Worm (Caenorhabditis elegans) whole organism, young adult: ENCODE results near the gene C15H11.13.

Source experiments
- F39B2.1 ChIP-seq: fragments of 200-800 bp; sonication (Bioruptor generic); IDR thresholded peaks from 2 replicates; pipeline ENCODE4 v1.3.6; 2022; ENCODE audit warnings: missing genetic modification reagents, missing genetic modification characterization, missing compliant biosample characterization
- ama-1 ChIP-seq, 3 experiments: fragments of 150-350 bp in 1 of 3; sonication (generic microtip) in 2 of 3; optimal IDR thresholded peaks; 2 replicates each; lab custom pipeline; 2014 to 2018; ENCODE audit warnings: missing biosample characterization in 2 of 3, missing genetic modification characterization in 2 of 3, missing genetic modification reagents in 2 of 3
- cebp-1 ChIP-seq, 2 experiments: fragments of 200-800 bp in 1 of 2; sonication (Bioruptor generic) in 1 of 2; sonication (generic microtip) in 1 of 2; IDR thresholded peaks in 1 of 2; optimal IDR thresholded peaks in 1 of 2; 2 replicates each; pipeline versions ENCODE4 v1.3.6 to Lab custom; 2017 to 2022; ENCODE audit warnings: missing compliant biosample characterization in 2 of 2, missing genetic modification characterization in 2 of 2, mild to moderate bottlenecking in 1 of 2, missing genetic modification reagents in 1 of 2, moderate library complexity in 1 of 2
- hlh-26 ChIP-seq: fragments of 200-800 bp; sonication (Bioruptor generic); conservative IDR thresholded peaks from 2 replicates; pipeline ENCODE4 v1.3.6; 2022; ENCODE audit warnings: missing genetic modification reagents, missing genetic modification characterization, missing compliant biosample characterization
- hsf-1 ChIP-seq: fragments of 200-800 bp; sonication (Bioruptor generic); IDR thresholded peaks from 2 replicates; pipeline ENCODE4 v1.3.6; 2022; ENCODE audit warnings: missing genetic modification reagents, missing genetic modification characterization, missing compliant biosample characterization
- lag-1 ChIP-seq: fragments of 200-800 bp; sonication (Bioruptor generic); IDR thresholded peaks from 2 replicates; pipeline ENCODE4 v1.3.6; 2022; ENCODE audit warnings: missing genetic modification reagents, missing genetic modification characterization, missing compliant biosample characterization
- lin-35 ChIP-seq, 3 experiments: fragments of 150-350 bp in 2 of 3; sonication (generic microtip) in 1 of 3; optimal IDR thresholded peaks; 2 replicates each; lab custom pipeline; 2014 to 2018; ENCODE audit warnings: missing biosample characterization in 3 of 3, missing genetic modification characterization in 3 of 3, missing genetic modification reagents in 3 of 3
- madf-6 ChIP-seq: fragments of 200-800 bp; sonication (Bioruptor generic); IDR thresholded peaks from 2 replicates; pipeline ENCODE4 v1.3.6; 2022; ENCODE audit warnings: missing genetic modification reagents, missing genetic modification characterization, missing compliant biosample characterization
- nhr-27 ChIP-seq: fragments of 200-800 bp; sonication (Bioruptor generic); optimal IDR thresholded peaks from 2 replicates; lab custom pipeline; 2018; ENCODE audit warnings: mild to moderate bottlenecking, missing genetic modification characterization, moderate library complexity, missing compliant biosample characterization
- pha-4 ChIP-seq: fragments of 150-350 bp; sonication (generic microtip); optimal IDR thresholded peaks from 2 replicates; lab custom pipeline; 2014; ENCODE audit warnings: missing biosample characterization, missing genetic modification reagents, missing genetic modification characterization
- snpc-4 ChIP-seq, 5 experiments: fragments of 150-350 bp in 1 of 5; sonication (generic microtip) in 4 of 5; optimal IDR thresholded peaks; 2 replicates each; lab custom pipeline; 2014 to 2018; ENCODE audit warnings: missing genetic modification characterization in 5 of 5, missing biosample characterization in 3 of 5, antibody characterized with exemption in 2 of 5, mild to moderate bottlenecking in 2 of 5, missing compliant biosample characterization in 2 of 5, missing genotype in 2 of 5, moderate library complexity in 2 of 5, missing genetic modification reagents in 1 of 5
- unc-130 ChIP-seq: sonication (generic microtip); optimal IDR thresholded peaks from 2 replicates; lab custom pipeline; 2016; ENCODE audit warnings: missing genetic modification reagents, missing genetic modification characterization, missing compliant biosample characterization
- ztf-26 ChIP-seq: sonication (generic microtip); optimal IDR thresholded peaks from 2 replicates; lab custom pipeline; 2017; ENCODE audit warnings: missing genetic modification characterization, missing compliant biosample characterization
- ztf-28 ChIP-seq: fragments of 200-800 bp; sonication (Bioruptor generic); IDR thresholded peaks from 2 replicates; pipeline ENCODE4 v1.3.6; 2022; ENCODE audit warnings: missing genetic modification reagents, missing genetic modification characterization, missing compliant biosample characterization

DNA sequence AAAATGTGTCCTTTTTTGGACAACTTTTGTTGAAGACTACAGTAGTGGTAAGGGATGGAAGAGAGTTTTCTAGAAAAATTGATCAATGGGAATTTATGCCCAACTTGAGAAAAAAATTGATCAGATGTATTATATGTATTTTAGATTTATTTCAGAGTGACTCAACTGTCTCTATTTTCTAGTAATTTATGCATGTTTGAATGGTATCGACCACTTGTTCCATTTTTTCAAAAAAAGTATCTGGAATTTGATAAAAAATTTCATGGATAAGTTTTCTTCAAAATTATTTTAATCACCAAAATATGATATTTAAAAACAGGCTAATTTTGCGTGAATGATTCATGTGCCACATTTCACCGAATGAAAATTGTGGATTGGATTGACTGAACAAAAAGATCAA, 3.0 kb upstream of the C15H11.13 start, which contains the start of gene C15H11.10:
- TF ChIP-seq cebp-1 (GFP tag; IDR thresholded peaks at IDR 0.05; lab: Robert Waterston, UW), result no peak
- no peak for TF ChIP-seq cebp-1 (tag; optimal IDR thresholded peaks at IDR 0.05; lab: Kevin White, UChicago)
- no peak for TF ChIP-seq hlh-26
- TF ChIP-seq snpc-4 (GFP tag; optimal IDR thresholded peaks at IDR 0.05; lab: Kevin White, UChicago), result no peak
- no peak for TF ChIP-seq snpc-4 (tag; optimal IDR thresholded peaks at IDR 0.05; lab: Kevin White, UChicago)
- no peak for TF ChIP-seq nhr-27 (tag; lab: Kevin White, UChicago)
- TF ChIP-seq F39B2.1 (GFP tag; lab: Robert Waterston, UW), result no peak
- TF ChIP-seq ama-1 (optimal IDR thresholded peaks at IDR 0.05; lab: Kevin White, UChicago), result no peak
- TF ChIP-seq ama-1 (GFP tag; optimal IDR thresholded peaks at IDR 0.05; lab: Kevin White, UChicago), result no peak
- no peak for TF ChIP-seq ztf-28
- no peak for TF ChIP-seq pha-4 (tag; lab: Kevin White, UChicago)
- no peak for TF ChIP-seq hsf-1 (GFP tag; lab: Robert Waterston, UW)
- TF ChIP-seq lag-1 (GFP tag; lab: Robert Waterston, UW), result no peak
- TF ChIP-seq lin-35 (GFP tag; optimal IDR thresholded peaks at IDR 0.05; lab: Kevin White, UChicago), result no peak
- TF ChIP-seq ztf-26 (tag; lab: Kevin White, UChicago), result no peak
- no peak for TF ChIP-seq unc-130 (GFP tag; lab: Kevin White, UChicago)
- TF ChIP-seq madf-6 (GFP tag; lab: Robert Waterston, UW), result no peak
